Fruit fly (Drosophila melanogaster): ENCODE measurements around the gene CG17648.

CG17648 gene

DNA sequence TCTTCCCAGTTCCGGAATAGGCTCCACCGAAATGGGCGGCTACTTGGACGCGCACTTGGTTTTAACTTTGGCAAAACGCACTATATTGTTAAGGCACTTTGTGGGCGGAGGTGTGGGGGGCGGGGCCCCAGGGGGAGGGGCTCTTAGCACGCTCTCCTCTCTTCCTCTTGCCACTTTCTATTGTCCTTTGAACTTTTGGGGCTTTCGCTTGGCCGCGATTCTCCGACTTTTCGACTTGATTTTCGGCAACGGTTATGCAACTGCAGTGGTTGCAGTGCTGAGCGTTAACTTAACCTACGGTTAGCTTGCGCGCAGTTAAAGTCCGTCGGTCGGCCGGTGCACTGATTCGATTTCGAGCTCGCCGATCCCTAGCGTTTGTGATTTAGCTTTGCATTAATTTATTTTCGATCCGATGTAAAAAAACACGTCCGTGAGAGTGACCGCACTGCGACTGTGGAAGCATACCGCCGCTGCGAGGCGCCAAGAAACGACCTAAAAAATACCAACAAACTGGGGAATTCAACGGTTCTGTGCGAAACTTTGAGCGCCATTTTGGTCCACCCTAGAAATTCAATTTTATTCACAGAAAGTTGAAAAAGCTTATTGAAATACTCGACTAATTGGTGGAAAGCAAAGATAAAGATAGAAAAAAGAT, 28.0 kb upstream of the CG17648 start, which contains the start of gene Rim2 (continued):
- no peak for TF ChIP-seq ATbp (GFP tag; optimal IDR thresholded peaks at IDR 0.05)
- no peak for TF ChIP-seq HHEX (GFP tag; optimal IDR thresholded peaks at IDR 0.05)
- TF ChIP-seq Spps (tag; optimal IDR thresholded peaks at IDR 0.05) = no peak
- no peak for TF ChIP-seq run (tag; optimal IDR thresholded peaks at IDR 0.05)
- no peak for TF ChIP-seq insv (GFP tag; optimal IDR thresholded peaks at IDR 0.05)
- TF ChIP-seq eve (GFP tag; optimal IDR thresholded peaks at IDR 0.05) = no peak
- no peak for TF ChIP-seq CG12071 (GFP tag; optimal IDR thresholded peaks at IDR 0.05)
- TF ChIP-seq tgo (GFP tag; IDR thresholded peaks at IDR 0.05) = no peak
- TF ChIP-seq cad (GFP tag; optimal IDR thresholded peaks at IDR 0.05) = no peak
- TF ChIP-seq CG34422 (GFP tag; IDR thresholded peaks at IDR 0.05) = 0 out of 3 replicates have a peak, but pooled peaks have one; percentile 6
- no peak for TF ChIP-seq corto (GFP tag; optimal IDR thresholded peaks at IDR 0.05)
- no peak for TF ChIP-seq CG10431 (GFP tag; optimal IDR thresholded peaks at IDR 0.05)
- no peak for TF ChIP-seq Tbp (GFP tag; optimal IDR thresholded peaks at IDR 0.05)
- no peak for TF ChIP-seq Oli (tag; optimal IDR thresholded peaks at IDR 0.05)
- TF ChIP-seq CG18262 (tag; optimal IDR thresholded peaks at IDR 0.05) = no peak
- TF ChIP-seq dm (GFP tag; optimal IDR thresholded peaks at IDR 0.05) = no peak
- TF ChIP-seq Blimp-1 (GFP tag; optimal IDR thresholded peaks at IDR 0.05) = no peak
- TF ChIP-seq CG7928 (GFP tag; optimal IDR thresholded peaks at IDR 0.05) = no peak
- TF ChIP-seq CG8924 (tag; optimal IDR thresholded peaks at IDR 0.05) = peak; percentile 11
- TF ChIP-seq Mrtf (GFP tag; IDR thresholded peaks at IDR 0.05) = no peak
- TF ChIP-seq Camta (GFP tag; optimal IDR thresholded peaks at IDR 0.05) = no peak
- TF ChIP-seq dmrt11E (tag; optimal IDR thresholded peaks at IDR 0.05) = no peak
- peak; percentile 80 for TF ChIP-seq CG33213 (GFP tag; optimal IDR thresholded peaks at IDR 0.05)
- TF ChIP-seq mam (GFP tag; optimal IDR thresholded peaks at IDR 0.05) = no peak
- peak; percentile 40; the same call in 1 of the 2 replicates for TF ChIP-seq ato (GFP tag; IDR thresholded peaks at IDR 0.05; ENCODE audit: partially characterized antibody)
- no peak for TF ChIP-seq H15 (GFP tag; IDR thresholded peaks at IDR 0.05)
- TF ChIP-seq ssp (GFP tag; IDR thresholded peaks at IDR 0.05) = no peak
- peak; percentile 33 for TF ChIP-seq Nf-YC (tag; optimal IDR thresholded peaks at IDR 0.05)
- TF ChIP-seq jumu (GFP tag; optimal IDR thresholded peaks at IDR 0.05) = peak; percentile 16
- peak; percentile 34 for TF ChIP-seq CG10267 (tag; optimal IDR thresholded peaks at IDR 0.05)
- peak; percentile 25 for TF ChIP-seq pho (GFP tag; optimal IDR thresholded peaks at IDR 0.05)
- no peak for TF ChIP-seq nau (GFP tag; optimal IDR thresholded peaks at IDR 0.05)
- TF ChIP-seq Myb (GFP tag; optimal IDR thresholded peaks at IDR 0.05) = peak; percentile 81
- TF ChIP-seq CG7987 (GFP tag; optimal IDR thresholded peaks at IDR 0.05) = peak; percentile 44
- no peak for TF ChIP-seq CG18476 (GFP tag; optimal IDR thresholded peaks at IDR 0.05)
- peak; percentile 3 for TF ChIP-seq Abd-B (GFP tag; optimal IDR thresholded peaks at IDR 0.05)
- TF ChIP-seq ab (GFP tag; optimal IDR thresholded peaks at IDR 0.05) = no peak
- no peak for TF ChIP-seq CG14965 (GFP tag; optimal IDR thresholded peaks at IDR 0.05; ENCODE audit: borderline replicate concordance)
- no peak for TF ChIP-seq h (optimal IDR thresholded peaks at IDR 0.05)
- TF ChIP-seq CG10366 (GFP tag; IDR thresholded peaks at IDR 0.05) = no peak
- TF ChIP-seq CG32767 (GFP tag; IDR thresholded peaks at IDR 0.05) = no peak
- TF ChIP-seq z (GFP tag; IDR thresholded peaks at IDR 0.05) = 0 out of 3 replicates have a peak, but pooled peaks have one; percentile 3
- TF ChIP-seq CG12942 (GFP tag; optimal IDR thresholded peaks at IDR 0.05) = no peak
- TF ChIP-seq pb (GFP tag; optimal IDR thresholded peaks at IDR 0.05) = no peak
- no peak for TF ChIP-seq CG18764 (GFP tag; optimal IDR thresholded peaks at IDR 0.05)
- no peak for TF ChIP-seq CG6854 (GFP tag; optimal IDR thresholded peaks at IDR 0.05)
- no peak for TF ChIP-seq CG12155 (GFP tag; optimal IDR thresholded peaks at IDR 0.05)
- no peak for TF ChIP-seq CG6683 (GFP tag; optimal IDR thresholded peaks at IDR 0.05)
- TF ChIP-seq hbn (GFP tag; IDR thresholded peaks at IDR 0.05; ENCODE audit: partially characterized antibody) = no peak
- TF ChIP-seq cas (GFP tag; IDR thresholded peaks at IDR 0.05) = no peak
- peak; percentile 31 for TF ChIP-seq trem (tag; optimal IDR thresholded peaks at IDR 0.05)
